Fruit fly (Drosophila melanogaster) Kc167 (cell line): ENCODE measurements around the gene CG3434.

Experiments used
- Myc ChIP-seq: fragments of >200 bp; optimal IDR thresholded peaks from 2 replicates; lab custom pipeline; 2017; ENCODE audit warnings: missing external identifiers
- Sin3A ChIP-seq: fragments of >200 bp; optimal IDR thresholded peaks from 2 replicates; lab custom pipeline; 2018; ENCODE audit warnings: missing external identifiers
- h ChIP-seq: fragments of >200 bp; optimal IDR thresholded peaks from 3 replicates; lab custom pipeline; 2018; ENCODE audit warnings: missing external identifiers
- insv ChIP-seq: fragments of >200 bp; optimal IDR thresholded peaks from 3 replicates; lab custom pipeline; 2018; ENCODE audit warnings: missing external identifiers
- psq ChIP-seq: fragments of >200 bp; optimal IDR thresholded peaks from 2 replicates; lab custom pipeline; 2017; ENCODE audit warnings: missing external identifiers
- ttk ChIP-seq: sonication (Bioruptor generic); optimal IDR thresholded peaks from 2 replicates; lab custom pipeline; 2017; ENCODE audit warnings: missing external identifiers

DNA sequence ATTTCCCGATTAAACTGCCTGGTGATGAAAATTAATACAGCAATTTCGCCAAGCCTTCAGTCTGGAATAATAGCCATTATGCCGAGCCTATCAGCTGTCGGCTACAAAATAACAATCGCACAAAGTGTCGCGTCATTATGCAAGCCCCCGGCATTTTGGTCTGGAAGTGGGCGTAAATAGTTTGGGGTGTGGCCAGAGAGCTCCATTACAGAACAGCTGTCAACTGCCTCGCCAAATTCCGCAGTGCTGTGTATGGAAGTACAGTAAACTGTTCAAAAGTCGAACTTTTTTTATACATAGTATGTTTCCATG lies 39.8 kb downstream of the CG3434 start:
- TF ChIP-seq ttk (lab: Kevin White, UChicago) (no peak), Sin3A (lab: Kevin White, UChicago) (no peak), h (lab: Kevin White, UChicago) (no peak), insv (lab: Kevin White, UChicago) (no peak), psq (lab: Kevin White, UChicago) (no peak), Myc (lab: Kevin White, UChicago) (no peak)
